Worm (Caenorhabditis elegans) whole organism, L4 larva: ENCODE measurements around the gene best-4.

Experiments
- nhr-237 ChIP-seq: sonication (generic microtip); optimal IDR thresholded peaks from 2 replicates; lab custom pipeline; 2017; ENCODE audit warnings: missing biosample characterization, missing genetic modification characterization
- sdz-12 ChIP-seq: fragments of 200-800 bp; sonication (Bioruptor generic); optimal IDR thresholded peaks from 2 replicates; lab custom pipeline; 2018; ENCODE audit warnings: mild to moderate bottlenecking, missing genetic modification characterization, missing compliant biosample characterization

ce11 chrII:29578-29977 lies 17.9 kb upstream of the best-4 start:
- TF ChIP-seq nhr-237 (tag; lab: Kevin White, UChicago): no peak
- no peak for TF ChIP-seq sdz-12
